Fruit fly (Drosophila melanogaster): ENCODE results near the gene noc.
A peak's percentile ranks its signal among the peaks of the same experiment; 100 is the strongest.

Gene noc

dm6 chr2L:14515222-14516044 is 24.8 kb downstream of the noc start (continued):
- TF ChIP-seq crc (GFP tag; optimal IDR thresholded peaks at IDR 0.05): no peak
- no peak for TF ChIP-seq CG1832 (GFP tag; optimal IDR thresholded peaks at IDR 0.05)
- no peak for TF ChIP-seq CG17186 (GFP tag; optimal IDR thresholded peaks at IDR 0.05)
- peak; percentile 71 for TF ChIP-seq CG7745 (tag; optimal IDR thresholded peaks at IDR 0.05)
- no peak for TF ChIP-seq Dp (GFP tag; optimal IDR thresholded peaks at IDR 0.05)
- TF ChIP-seq CG8924 (tag; optimal IDR thresholded peaks at IDR 0.05): peak; percentile 80
- TF ChIP-seq CG7987 (GFP tag; optimal IDR thresholded peaks at IDR 0.05): no peak
- TF ChIP-seq CG10565 (GFP tag; optimal IDR thresholded peaks at IDR 0.05): no peak
- TF ChIP-seq NK7.1 (GFP tag; optimal IDR thresholded peaks at IDR 0.05): no peak
- TF ChIP-seq h (optimal IDR thresholded peaks at IDR 0.05): no peak
- no peak for TF ChIP-seq otp (GFP tag; IDR thresholded peaks at IDR 0.05)
- no peak for TF ChIP-seq ftz-f1 (GFP tag; optimal IDR thresholded peaks at IDR 0.05)
- TF ChIP-seq jumu (GFP tag; optimal IDR thresholded peaks at IDR 0.05): no peak
- TF ChIP-seq CG17568 (GFP tag; optimal IDR thresholded peaks at IDR 0.05): peak; percentile 20
- TF ChIP-seq Hr78 (GFP tag; optimal IDR thresholded peaks at IDR 0.05): peak in 1 of 2 experiments; percentile 53
- TF ChIP-seq Dek (tag; optimal IDR thresholded peaks at IDR 0.05): peak; percentile 7
- TF ChIP-seq scrt (GFP tag; optimal IDR thresholded peaks at IDR 0.05): peak; percentile 30
- no peak for TF ChIP-seq CHES-1-like (GFP tag; optimal IDR thresholded peaks at IDR 0.05)
- TF ChIP-seq nau (GFP tag; optimal IDR thresholded peaks at IDR 0.05): peak; percentile 12
- TF ChIP-seq ATbp (GFP tag; optimal IDR thresholded peaks at IDR 0.05): peak; percentile 58
- no peak for TF ChIP-seq unc-4 (GFP tag; IDR thresholded peaks at IDR 0.05; ENCODE audit: partially characterized antibody)
- TF ChIP-seq so (GFP tag; IDR thresholded peaks at IDR 0.05): peak; percentile 84; the same call in 2 of the 3 replicates
- no peak for TF ChIP-seq Scr (GFP tag; IDR thresholded peaks at IDR 0.05; ENCODE audit: partially characterized antibody)
- TF ChIP-seq exex (tag; optimal IDR thresholded peaks at IDR 0.05): no peak
- TF ChIP-seq unpg (GFP tag; optimal IDR thresholded peaks at IDR 0.05): peak; percentile 68
- TF ChIP-seq en (GFP tag; optimal IDR thresholded peaks at IDR 0.05): no peak
- TF ChIP-seq CG7357 (GFP tag; IDR thresholded peaks at IDR 0.05): peak; percentile 50; the same call in 1 of the 3 replicates
- TF ChIP-seq Hand (GFP tag; optimal IDR thresholded peaks at IDR 0.05): no peak
- no peak for TF ChIP-seq trh (GFP tag; optimal IDR thresholded peaks at IDR 0.05)
- peak; percentile 64; the same call in 1 of the 4 replicates for TF ChIP-seq chinmo (GFP tag; IDR thresholded peaks at IDR 0.05; ENCODE audit: partially characterized antibody)
- TF ChIP-seq Neu2 (GFP tag; optimal IDR thresholded peaks at IDR 0.05; ENCODE audit: borderline replicate concordance): no peak
- peak; percentile 27 for TF ChIP-seq ems (GFP tag; optimal IDR thresholded peaks at IDR 0.05)
- TF ChIP-seq emc (GFP tag; optimal IDR thresholded peaks at IDR 0.05): no peak
- no peak for TF ChIP-seq z (GFP tag; IDR thresholded peaks at IDR 0.05)
- TF ChIP-seq CG13894 (tag; optimal IDR thresholded peaks at IDR 0.05): no peak
- peak; percentile 87 for TF ChIP-seq gem (tag; optimal IDR thresholded peaks at IDR 0.05)
- TF ChIP-seq CG4730 (GFP tag; IDR thresholded peaks at IDR 0.05): no peak
- peak; percentile 52 for TF ChIP-seq Fer1 (GFP tag; optimal IDR thresholded peaks at IDR 0.05)
- no peak for TF ChIP-seq CG5245 (GFP tag; optimal IDR thresholded peaks at IDR 0.05)
- TF ChIP-seq pan (optimal IDR thresholded peaks at IDR 0.05): no peak
- peak in 1 of 2 experiments; percentile 53 for TF ChIP-seq pan (GFP tag; optimal IDR thresholded peaks at IDR 0.05 in 1 of 2, IDR thresholded peaks at IDR 0.05 in 1 of 2)
- TF ChIP-seq HmgZ (tag; optimal IDR thresholded peaks at IDR 0.05): no peak
- no peak for TF ChIP-seq ERR (GFP tag; optimal IDR thresholded peaks at IDR 0.05)
- peak; percentile 86 for TF ChIP-seq phol (tag; optimal IDR thresholded peaks at IDR 0.05)
- TF ChIP-seq CG4328 (GFP tag; optimal IDR thresholded peaks at IDR 0.05): peak; percentile 40
- TF ChIP-seq wor (GFP tag; IDR thresholded peaks at IDR 0.05): peak; percentile 64
- TF ChIP-seq Sox102F (GFP tag; optimal IDR thresholded peaks at IDR 0.05): peak; percentile 81
- no peak for TF ChIP-seq Gug (GFP tag; IDR thresholded peaks at IDR 0.05)
- peak; percentile 19 for TF ChIP-seq CG2116 (GFP tag; optimal IDR thresholded peaks at IDR 0.05)

Measured in whole organism, embryonic.